Worm (Caenorhabditis elegans) whole organism, early embryonic: Measurements from ENCODE around the gene gst-22.

ENCODE experiments used
- B0310.2 ChIP-seq: sonication (generic microtip); optimal IDR thresholded peaks from 2 replicates; lab custom pipeline; 2016; ENCODE audit warnings: mild to moderate bottlenecking, missing genetic modification characterization, missing compliant biosample characterization
- F13C5.2 ChIP-seq: sonication (generic microtip); optimal IDR thresholded peaks from 2 replicates; lab custom pipeline; 2017; ENCODE audit warnings: mild to moderate bottlenecking, missing genetic modification characterization, inconsistent platforms, missing compliant biosample characterization
- aly-1 ChIP-seq: sonication (generic microtip); optimal IDR thresholded peaks from 2 replicates; lab custom pipeline; 2016; ENCODE audit warnings: missing genetic modification characterization, missing compliant biosample characterization
- ama-1 ChIP-seq: fragments of 150-350 bp; optimal IDR thresholded peaks from 2 replicates; lab custom pipeline; 2014
- ceh-13 ChIP-seq: fragments of 200-800 bp; sonication (Bioruptor generic); optimal IDR thresholded peaks from 2 replicates; lab custom pipeline; 2018; ENCODE audit warnings: mild to moderate bottlenecking, missing genetic modification characterization, missing compliant biosample characterization
- ceh-36 ChIP-seq: sonication (generic microtip); optimal IDR thresholded peaks from 2 replicates; lab custom pipeline; 2016; ENCODE audit warnings: missing genetic modification characterization, inconsistent platforms, missing compliant biosample characterization
- ets-7 ChIP-seq: sonication (generic microtip); optimal IDR thresholded peaks from 2 replicates; lab custom pipeline; 2016; ENCODE audit warnings: missing genotype, missing genetic modification characterization, missing compliant biosample characterization
- flt-1 ChIP-seq: fragments of 200-800 bp; sonication (Bioruptor generic); IDR thresholded peaks from 2 replicates; pipeline ENCODE4 v1.3.6; 2022; ENCODE audit warnings: missing genetic modification characterization, missing compliant biosample characterization
- hmbx-1 ChIP-seq: sonication (generic microtip); optimal IDR thresholded peaks from 2 replicates; lab custom pipeline; 2016; ENCODE audit warnings: mild to moderate bottlenecking, missing genetic modification characterization, missing compliant biosample characterization
- hmg-4 ChIP-seq: fragments of 200-800 bp; sonication (Bioruptor generic); optimal IDR thresholded peaks from 2 replicates; lab custom pipeline; 2018; ENCODE audit warnings: mild to moderate bottlenecking, missing genetic modification characterization, missing compliant biosample characterization
- hnd-1 ChIP-seq: sonication (generic microtip); optimal IDR thresholded peaks from 2 replicates; lab custom pipeline; 2016; ENCODE audit warnings: missing genetic modification characterization, missing compliant biosample characterization
- pes-1 ChIP-seq: fragments of 200-800 bp; sonication (Bioruptor generic); IDR thresholded peaks from 2 replicates; pipeline ENCODE4 v1.3.6; 2022; ENCODE audit warnings: missing genetic modification reagents, missing genetic modification characterization, missing compliant biosample characterization
- scrt-1 ChIP-seq: fragments of 200-800 bp; sonication (Bioruptor generic); IDR thresholded peaks from 2 replicates; pipeline ENCODE4 v1.3.6; 2022; ENCODE audit warnings: missing genetic modification characterization, missing compliant biosample characterization
- sea-1 ChIP-seq: fragments of 200-800 bp; sonication (Bioruptor generic); conservative IDR thresholded peaks from 2 replicates; pipeline ENCODE4 v1.3.6; 2022; ENCODE audit warnings: missing genetic modification characterization, missing compliant biosample characterization
- tbx-11 ChIP-seq: fragments of 200-800 bp; sonication (Bioruptor generic); IDR thresholded peaks from 2 replicates; pipeline ENCODE4 v1.3.6; 2022; ENCODE audit warnings: missing genetic modification characterization, missing compliant biosample characterization
- tbx-37 ChIP-seq: fragments of 200-800 bp; sonication (Bioruptor generic); conservative IDR thresholded peaks from 2 replicates; pipeline ENCODE4 v1.3.6; 2022; ENCODE audit warnings: missing genetic modification reagents, missing genetic modification characterization, missing compliant biosample characterization
- tra-4 ChIP-seq: sonication (generic microtip); optimal IDR thresholded peaks from 2 replicates; lab custom pipeline; 2017; ENCODE audit warnings: missing genetic modification characterization, missing compliant biosample characterization

Gene gst-22

ce11 chrV:16218972-16219757, 12.9 kb downstream of the gst-22 start, which contains the start of gene glc-1:
TSS of gene glc-1 (plus strand) at chrV:16219634.
- TF ChIP-seq ets-7 (no peak), tbx-37 (no peak), aly-1 (tag; lab: Kevin White, UChicago) (no peak), tbx-11 (GFP tag; lab: Robert Waterston, UW) (no peak)

ce11 chrV:16218522-16218921, 13.6 kb downstream of the gst-22 start, which contains the start of gene F11A5.15:
TSS of gene F11A5.15 (minus strand) at chrV:16218622.
- TF ChIP-seq flt-1 (no peak), sea-1 (GFP tag; lab: Robert Waterston, UW) (no peak), tbx-37 (no peak), scrt-1 (GFP tag; lab: Robert Waterston, UW) (no peak), hmbx-1 (tag; lab: Kevin White, UChicago) (no peak), B0310.2 (no peak), ama-1 (lab: Kevin White, UChicago) (no peak), F13C5.2 (tag; lab: Kevin White, UChicago) (no peak), ceh-36 (tag; lab: Kevin White, UChicago) (no peak), ceh-13 (GFP tag; lab: Kevin White, UChicago) (no peak), hmg-4 (no peak), hnd-1 (tag; lab: Kevin White, UChicago) (no peak), ets-7 (no peak), pes-1 (GFP tag; lab: Robert Waterston, UW) (no peak), tra-4 (tag; lab: Kevin White, UChicago) (no peak), aly-1 (tag; lab: Kevin White, UChicago) (no peak), tbx-11 (GFP tag; lab: Robert Waterston, UW) (no peak)

- TF ChIP-seq ceh-36 (tag; lab: Kevin White, UChicago) (no peak), ets-7 (no peak), F13C5.2 (tag; lab: Kevin White, UChicago) (no peak), pes-1 (GFP tag; lab: Robert Waterston, UW) (no peak), hmbx-1 (tag; lab: Kevin White, UChicago) (no peak), tra-4 (tag; lab: Kevin White, UChicago) (no peak), B0310.2 (no peak), ceh-13 (GFP tag; lab: Kevin White, UChicago) (no peak), flt-1 (no peak), hmg-4 (no peak), aly-1 (tag; lab: Kevin White, UChicago) (no peak), scrt-1 (GFP tag; lab: Robert Waterston, UW) (no peak), tbx-11 (GFP tag; lab: Robert Waterston, UW) (no peak), ama-1 (lab: Kevin White, UChicago) (no peak), hnd-1 (tag; lab: Kevin White, UChicago) (no peak), tbx-37 (no peak)
Measured at ce11 chrV:16214505-16214904, 17.6 kb downstream of the gst-22 start, which contains the start of gene F11A5.9. TSS of gene F11A5.9 (plus strand) at chrV:16214890.

ce11 chrV:16213323-16213722, 18.8 kb downstream of the gst-22 start:
- TF ChIP-seq sea-1 (GFP tag; lab: Robert Waterston, UW), result no peak
- no peak for TF ChIP-seq ceh-36 (tag; lab: Kevin White, UChicago)
- TF ChIP-seq F13C5.2 (tag; lab: Kevin White, UChicago), result no peak
- TF ChIP-seq ama-1 (lab: Kevin White, UChicago), result no peak
- no peak for TF ChIP-seq tbx-37
- no peak for TF ChIP-seq hmbx-1 (tag; lab: Kevin White, UChicago)
- TF ChIP-seq ets-7, result no peak
- no peak for TF ChIP-seq aly-1 (tag; lab: Kevin White, UChicago)
- no peak for TF ChIP-seq tbx-11 (GFP tag; lab: Robert Waterston, UW)
- no peak for TF ChIP-seq scrt-1 (GFP tag; lab: Robert Waterston, UW)
- TF ChIP-seq hmg-4, result no peak
- no peak for TF ChIP-seq hnd-1 (tag; lab: Kevin White, UChicago)
- TF ChIP-seq tra-4 (tag; lab: Kevin White, UChicago), result no peak
- TF ChIP-seq B0310.2, result no peak
- no peak for TF ChIP-seq pes-1 (GFP tag; lab: Robert Waterston, UW)

ce11 chrV:16211713-16212112, 20.4 kb downstream of the gst-22 start:
- TF ChIP-seq hnd-1 (tag; lab: Kevin White, UChicago) (no peak), ceh-36 (tag; lab: Kevin White, UChicago) (no peak), B0310.2 (no peak), tbx-37 (no peak), ama-1 (lab: Kevin White, UChicago) (no peak), pes-1 (GFP tag; lab: Robert Waterston, UW) (no peak), sea-1 (GFP tag; lab: Robert Waterston, UW) (no peak), F13C5.2 (tag; lab: Kevin White, UChicago) (no peak)

- TF ChIP-seq aly-1 (tag; lab: Kevin White, UChicago) (no peak), sea-1 (GFP tag; lab: Robert Waterston, UW) (no peak), hmg-4 (no peak), tbx-11 (GFP tag; lab: Robert Waterston, UW) (no peak)
Measured at ce11 chrV:16210257-16211002, 21.7 kb downstream of the gst-22 start, which contains the start of gene F11A5.16. TSS of gene F11A5.16 (plus strand) at chrV:16210952.

ce11 chrV:16209837-16210236, 22.2 kb downstream of the gst-22 start, which contains the start of gene oac-15:
TSS of gene oac-15 (minus strand) at chrV:16209937.
- no peak for TF ChIP-seq tbx-37
- TF ChIP-seq ama-1 (lab: Kevin White, UChicago), result no peak
- no peak for TF ChIP-seq scrt-1 (GFP tag; lab: Robert Waterston, UW)
- no peak for TF ChIP-seq pes-1 (GFP tag; lab: Robert Waterston, UW)
- TF ChIP-seq F13C5.2 (tag; lab: Kevin White, UChicago), result no peak
- no peak for TF ChIP-seq ets-7
- TF ChIP-seq sea-1 (GFP tag; lab: Robert Waterston, UW), result no peak
- TF ChIP-seq aly-1 (tag; lab: Kevin White, UChicago), result no peak
- TF ChIP-seq tbx-11 (GFP tag; lab: Robert Waterston, UW), result no peak
- no peak for TF ChIP-seq hmg-4
- no peak for TF ChIP-seq hnd-1 (tag; lab: Kevin White, UChicago)
- no peak for TF ChIP-seq tra-4 (tag; lab: Kevin White, UChicago)
- no peak for TF ChIP-seq hmbx-1 (tag; lab: Kevin White, UChicago)
- TF ChIP-seq ceh-36 (tag; lab: Kevin White, UChicago), result no peak
